Worm (Caenorhabditis elegans): Measurements from ENCODE around the gene C06H2.7.
A peak's percentile ranks its signal among the peaks of the same experiment; 100 is the strongest.

Gene C06H2.7

DNA sequence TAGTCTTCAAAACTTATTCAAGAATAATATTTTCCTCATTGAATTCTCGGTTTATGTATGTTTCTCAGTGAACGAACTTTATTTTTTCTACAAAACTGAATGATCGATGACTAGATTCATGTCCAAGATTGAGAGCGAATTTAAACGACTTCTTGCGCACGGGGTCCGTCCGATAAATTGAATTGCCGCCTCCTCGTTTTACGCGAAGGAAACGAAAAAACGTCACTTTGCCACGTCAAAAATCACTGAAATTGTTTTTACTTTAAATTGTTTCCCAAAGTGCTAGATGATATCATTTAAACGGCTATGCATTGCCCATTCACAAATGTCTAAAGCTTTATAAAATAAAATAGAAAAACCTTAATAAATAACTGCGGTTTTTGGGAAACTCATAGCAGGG is 23.2 kb upstream of the C06H2.7 start:
- TF ChIP-seq ceh-22 (tag; optimal IDR thresholded peaks at IDR 0.05) (no peak), unc-42 (tag; optimal IDR thresholded peaks at IDR 0.05) (peak; percentile 42)

- TF ChIP-seq hlh-13 (GFP tag; optimal IDR thresholded peaks at IDR 0.05) (no peak), ceh-19 (GFP tag; optimal IDR thresholded peaks at IDR 0.05) (no peak), pat-9 (tag; optimal IDR thresholded peaks at IDR 0.05) (no peak), lin-11 (tag; optimal IDR thresholded peaks at IDR 0.05) (no peak), dmd-4 (tag; optimal IDR thresholded peaks at IDR 0.05; ENCODE audit: borderline replicate concordance) (no peak), hlh-6 (tag; optimal IDR thresholded peaks at IDR 0.05) (no peak), sox-2 (GFP tag; IDR thresholded peaks at IDR 0.05) (no peak), ceh-22 (tag; optimal IDR thresholded peaks at IDR 0.05) (no peak), pag-3 (tag; optimal IDR thresholded peaks at IDR 0.05; ENCODE audit: borderline replicate concordance) (no peak), ttx-3 (tag; optimal IDR thresholded peaks at IDR 0.05) (no peak), ceh-18 (tag; optimal IDR thresholded peaks at IDR 0.05) (no peak), ceh-31 (tag; optimal IDR thresholded peaks at IDR 0.05) (no peak), rnt-1 (tag; optimal IDR thresholded peaks at IDR 0.05) (no peak)
Observed at ce11 chrV:11164475-11164874, 19.9 kb upstream of the C06H2.7 start, which contains the start of gene srg-40. TSS of gene srg-40 (minus strand) at chrV:11164575.

DNA sequence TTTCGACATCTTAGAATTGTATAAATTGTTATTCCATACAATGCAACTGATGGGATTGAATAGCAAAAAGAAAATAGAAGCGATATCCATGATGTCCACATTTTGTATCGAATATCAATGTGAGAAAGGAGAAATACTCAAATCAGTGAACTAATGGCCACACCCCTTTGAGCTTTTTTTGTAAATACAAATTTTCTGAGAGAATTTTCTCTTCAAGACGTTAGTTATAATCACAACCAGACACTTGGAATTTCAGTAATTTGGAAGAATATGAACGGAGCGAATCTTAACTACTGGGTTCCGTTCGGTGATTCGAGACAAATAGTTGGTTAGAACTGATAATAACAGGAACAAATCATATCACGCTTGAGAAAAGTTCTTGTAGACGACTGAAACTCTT is 17.2 kb upstream of the C06H2.7 start, which contains the start of gene srg-41:
srg-41 (minus strand) TSS at position 101 of the 400 bp plus-strand sequence.
- TF ChIP-seq ama-1 (optimal IDR thresholded peaks at IDR 0.05) (no peak), ceh-30 (tag; optimal IDR thresholded peaks at IDR 0.05) (no peak), elt-2 (tag; optimal IDR thresholded peaks at IDR 0.05) (no peak), lin-11 (tag; optimal IDR thresholded peaks at IDR 0.05) (no peak), pros-1 (tag; optimal IDR thresholded peaks at IDR 0.05) (no peak), odd-2 (tag; optimal IDR thresholded peaks at IDR 0.05) (no peak), fkh-10 (GFP tag; optimal IDR thresholded peaks at IDR 0.05) (no peak), ceh-22 (tag; optimal IDR thresholded peaks at IDR 0.05) (no peak), pqm-1 (tag; optimal IDR thresholded peaks at IDR 0.05) (no peak), ztf-16 (tag; optimal IDR thresholded peaks at IDR 0.05) (no peak), ceh-6 (GFP tag; optimal IDR thresholded peaks at IDR 0.05) (no peak), che-1 (tag; optimal IDR thresholded peaks at IDR 0.05) (no peak), ceh-31 (tag; optimal IDR thresholded peaks at IDR 0.05) (no peak), hlh-8 (tag; optimal IDR thresholded peaks at IDR 0.05) (no peak), eyg-1 (tag; optimal IDR thresholded peaks at IDR 0.05) (no peak), hlh-13 (GFP tag; optimal IDR thresholded peaks at IDR 0.05) (no peak), mec-3 (tag; optimal IDR thresholded peaks at IDR 0.05; ENCODE audit: borderline replicate concordance) (no peak), ceh-45 (GFP tag; IDR thresholded peaks at IDR 0.05) (no peak), pat-9 (tag; optimal IDR thresholded peaks at IDR 0.05) (no peak), F13H6.1 (tag; optimal IDR thresholded peaks at IDR 0.05) (no peak)

- TF ChIP-seq ceh-19 (GFP tag; optimal IDR thresholded peaks at IDR 0.05) (no peak), ref-2 (tag; optimal IDR thresholded peaks at IDR 0.05) (no peak), ceh-2 (tag; optimal IDR thresholded peaks at IDR 0.05) (no peak)
Observed at ce11 chrV:11157947-11158346, 13.4 kb upstream of the C06H2.7 start, which contains the start of gene srg-42. TSS of gene srg-42 (minus strand) at chrV:11158047.

ce11 chrV:11156589-11156988 is 12.0 kb upstream of the C06H2.7 start:
- no peak for TF ChIP-seq tbx-2 (tag; optimal IDR thresholded peaks at IDR 0.05)
- TF ChIP-seq pqm-1 (tag; optimal IDR thresholded peaks at IDR 0.05), result no peak
- TF ChIP-seq ref-2 (tag; optimal IDR thresholded peaks at IDR 0.05), result no peak
- TF ChIP-seq pax-1 (tag; optimal IDR thresholded peaks at IDR 0.05), result no peak
- TF ChIP-seq ceh-31 (tag; optimal IDR thresholded peaks at IDR 0.05), result no peak
- no peak for TF ChIP-seq zip-5 (tag; optimal IDR thresholded peaks at IDR 0.05)
- no peak for TF ChIP-seq ztf-16 (tag; optimal IDR thresholded peaks at IDR 0.05)
